Worm (Caenorhabditis elegans): ENCODE results near the gene C17A2.7.
A peak's percentile ranks its signal among the peaks of the same experiment; 100 is the strongest.

C17A2.7 gene

DNA sequence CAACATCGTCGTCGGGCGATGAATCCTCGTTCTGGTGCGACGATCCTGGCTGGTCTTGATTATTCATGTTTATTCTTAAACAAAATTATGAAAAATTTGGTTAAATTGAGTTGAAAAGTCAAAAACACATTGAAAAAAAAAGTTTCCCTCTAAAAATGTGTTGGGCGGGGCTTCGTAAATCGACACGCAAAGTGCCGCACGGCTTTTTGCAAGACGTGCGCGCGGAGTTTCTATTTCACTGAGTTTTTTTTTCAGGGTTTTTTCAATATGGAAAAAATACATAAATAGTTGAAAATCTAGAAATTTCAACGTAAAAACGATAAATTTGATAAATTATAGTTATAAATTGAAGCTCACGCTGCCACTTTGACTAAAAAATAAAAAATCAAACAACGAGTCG lies 35.1 kb downstream of the C17A2.7 start, which contains the start of gene F54D10.5 (continued):
- no peak for TF ChIP-seq nhr-48 (tag; optimal IDR thresholded peaks at IDR 0.05)
- no peak for TF ChIP-seq lsy-2 (tag; optimal IDR thresholded peaks at IDR 0.05)
- TF ChIP-seq ces-1 (GFP tag; optimal IDR thresholded peaks at IDR 0.05) = no peak
- TF ChIP-seq dmd-8 (GFP tag; IDR thresholded peaks at IDR 0.05) = no peak
- no peak for TF ChIP-seq mep-1 (tag; optimal IDR thresholded peaks at IDR 0.05)
- no peak for TF ChIP-seq zfp-2 (tag; optimal IDR thresholded peaks at IDR 0.05)
- TF ChIP-seq unc-130 (GFP tag; optimal IDR thresholded peaks at IDR 0.05) = peak; percentile 48
- peak; percentile 35 for TF ChIP-seq hlh-11 (tag; optimal IDR thresholded peaks at IDR 0.05)
- TF ChIP-seq gei-8 (GFP tag; optimal IDR thresholded peaks at IDR 0.05) = no peak
- TF ChIP-seq dpl-1 (GFP tag; optimal IDR thresholded peaks at IDR 0.05) = peak; percentile 95
- TF ChIP-seq spr-1 (tag; optimal IDR thresholded peaks at IDR 0.05) = peak; percentile 45
- TF ChIP-seq D1046.2 (GFP tag; IDR thresholded peaks at IDR 0.05) = no peak
- TF ChIP-seq mxl-3 (GFP tag; optimal IDR thresholded peaks at IDR 0.05) = no peak
- no peak for TF ChIP-seq Y75B8A.6 (GFP tag; IDR thresholded peaks at IDR 0.05)
- TF ChIP-seq dmd-6 (GFP tag; IDR thresholded peaks at IDR 0.05) = no peak
- no peak for TF ChIP-seq unc-39 (tag; optimal IDR thresholded peaks at IDR 0.05)
- no peak for TF ChIP-seq ZK546.5 (tag; optimal IDR thresholded peaks at IDR 0.05)
- TF ChIP-seq ctbp-1 (GFP tag; IDR thresholded peaks at IDR 0.05) = no peak
- TF ChIP-seq set-16 (GFP tag; IDR thresholded peaks at IDR 0.05) = no peak
- TF ChIP-seq T26A8.4 (GFP tag; IDR thresholded peaks at IDR 0.05) = peak; percentile 63
- TF ChIP-seq ceh-82 (tag; optimal IDR thresholded peaks at IDR 0.05) = no peak
- no peak for TF ChIP-seq daf-16 (GFP tag; optimal IDR thresholded peaks at IDR 0.05)
- no peak for TF ChIP-seq daf-16 (tag; optimal IDR thresholded peaks at IDR 0.05)
- TF ChIP-seq pha-4 (GFP tag; IDR thresholded peaks at IDR 0.05) = peak; percentile 35; the same call in 1 of the 2 replicates
- TF ChIP-seq pha-4 (tag; optimal IDR thresholded peaks at IDR 0.05) = no peak
- TF ChIP-seq cey-2 (tag; optimal IDR thresholded peaks at IDR 0.05; ENCODE audit: borderline replicate concordance, insufficient read depth) = no peak
- no peak for TF ChIP-seq lin-39 (tag; optimal IDR thresholded peaks at IDR 0.05)
- no peak for TF ChIP-seq Y48G9A.11 (GFP tag; IDR thresholded peaks at IDR 0.05)
- no peak for TF ChIP-seq ztf-7 (tag; optimal IDR thresholded peaks at IDR 0.05)
- no peak for TF ChIP-seq ceh-32 (tag; optimal IDR thresholded peaks at IDR 0.05; ENCODE audit: poor library complexity)
- no peak for TF ChIP-seq lin-1 (GFP tag; IDR thresholded peaks at IDR 0.05)
- TF ChIP-seq F49E8.2 (tag; optimal IDR thresholded peaks at IDR 0.05; ENCODE audit: borderline replicate concordance) = no peak
- no peak for TF ChIP-seq mxl-2 (GFP tag; conservative IDR thresholded peaks at IDR 0.05)
- no peak for TF ChIP-seq F37D6.2 (tag; optimal IDR thresholded peaks at IDR 0.05)
- no peak for TF ChIP-seq dmd-9 (GFP tag; IDR thresholded peaks at IDR 0.05)
- no peak for TF ChIP-seq egl-27 (tag; optimal IDR thresholded peaks at IDR 0.05)
- peak in 1 of 2 experiments; percentile 12 for TF ChIP-seq mdl-1 (tag; optimal IDR thresholded peaks at IDR 0.05)
- no peak for TF ChIP-seq nhr-11 (tag; optimal IDR thresholded peaks at IDR 0.05)
- no peak for TF ChIP-seq daf-19 (GFP tag; conservative IDR thresholded peaks at IDR 0.05)
- no peak for TF ChIP-seq ama-1 (optimal IDR thresholded peaks at IDR 0.05)
- TF ChIP-seq daf-8 (GFP tag; IDR thresholded peaks at IDR 0.05) = no peak
- TF ChIP-seq fos-1 (tag; optimal IDR thresholded peaks at IDR 0.05) = peak; percentile 7
- no peak for TF ChIP-seq madf-9 (GFP tag; conservative IDR thresholded peaks at IDR 0.05)
- peak; percentile 91 for TF ChIP-seq mes-2 (tag; optimal IDR thresholded peaks at IDR 0.05; ENCODE audit: poor library complexity, severe bottlenecking)
- no peak for TF ChIP-seq unc-62 (GFP tag; optimal IDR thresholded peaks at IDR 0.05 in 1 of 2)
- TF ChIP-seq unc-62 (tag; optimal IDR thresholded peaks at IDR 0.05) = no peak
- no peak for TF ChIP-seq zfp-3 (GFP tag; conservative IDR thresholded peaks at IDR 0.05)
- TF ChIP-seq R02D3.7 (tag; optimal IDR thresholded peaks at IDR 0.05) = peak; percentile 95
- no peak for TF ChIP-seq snpc-1.2 (GFP tag; IDR thresholded peaks at IDR 0.05)
- no peak for TF ChIP-seq lir-3 (tag; optimal IDR thresholded peaks at IDR 0.05)
- no peak for TF ChIP-seq ceh-44 (GFP tag; IDR thresholded peaks at IDR 0.05)
- TF ChIP-seq daf-12 (tag; optimal IDR thresholded peaks at IDR 0.05) = no peak
- peak; percentile 46 for TF ChIP-seq nhr-6 (tag; optimal IDR thresholded peaks at IDR 0.05)

Data from whole organism, L4 larva.